Fruit fly (Drosophila melanogaster) whole organism: ENCODE data around the gene CG11723.

ENCODE experiments used
- CG8478 ChIP-seq: fragments of >200 bp; optimal IDR thresholded peaks from 2 replicates; lab custom pipeline; 2018; ENCODE audit warnings: inconsistent platforms
- Dll ChIP-seq: fragments of >200 bp; optimal IDR thresholded peaks from 2 replicates; lab custom pipeline; 2017
- EcR ChIP-seq, 2 experiments: fragments of >200 bp; optimal IDR thresholded peaks; 2 replicates each; lab custom pipeline; 2017; ENCODE audit warnings: missing biosample characterization in 2 of 2, missing genetic modification characterization in 2 of 2, missing genetic modification reagents in 2 of 2
- pan ChIP-seq: fragments of >200 bp; optimal IDR thresholded peaks from 2 replicates; lab custom pipeline; 2017
- psq ChIP-seq: fragments of >200 bp; optimal IDR thresholded peaks from 2 replicates; lab custom pipeline; 2017
- usp ChIP-seq: fragments of >200 bp; optimal IDR thresholded peaks from 2 replicates; lab custom pipeline; 2017; ENCODE audit warnings: missing biosample characterization, missing genetic modification characterization, mixed read lengths

Gene CG11723

DNA sequence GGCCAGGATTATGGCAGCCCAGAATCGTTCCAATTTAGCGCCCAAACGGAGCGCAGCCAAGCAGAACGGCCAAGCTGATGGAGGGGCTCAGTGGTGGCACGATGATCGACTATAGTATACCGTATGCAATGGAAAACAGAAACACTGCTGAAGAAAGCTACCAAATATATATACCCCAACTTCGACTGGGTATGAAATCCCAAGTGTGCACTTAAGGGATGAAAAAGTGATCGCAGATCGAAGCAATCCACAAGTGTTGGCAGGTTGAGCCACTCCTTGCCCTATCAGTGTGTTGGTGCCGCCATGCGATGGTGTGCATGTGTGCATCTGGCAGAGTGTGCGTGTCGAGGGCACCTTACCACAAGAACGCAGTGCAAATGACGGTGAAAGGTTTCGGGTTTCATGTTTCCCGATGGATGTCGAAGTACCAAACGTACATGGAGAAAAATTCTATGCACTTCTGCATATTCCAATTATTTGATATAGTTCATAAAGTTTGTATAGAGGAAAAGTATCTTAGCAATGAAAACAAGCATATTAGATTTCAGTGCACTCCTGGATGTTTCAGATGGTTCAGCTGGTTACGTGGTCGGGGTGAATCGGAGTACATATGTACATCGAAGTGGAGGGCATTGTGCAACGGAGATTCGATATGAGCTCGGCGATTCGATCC is 35.0 kb upstream of the CG11723 start:
- no peak for TF ChIP-seq CG8478
- peak; percentile 28 for TF ChIP-seq pan

- TF ChIP-seq usp (GFP tag; lab: Kevin White, UChicago) (no peak), pan (no peak), psq (lab: Kevin White, UChicago) (no peak), CG8478 (no peak), EcR (GFP tag; optimal IDR thresholded peaks at IDR 0.05; lab: Kevin White, UChicago) (no peak), Dll (lab: Kevin White, UChicago) (no peak)
Observed at dm6 chr2L:2180665-2181064, 33.6 kb upstream of the CG11723 start.

DNA sequence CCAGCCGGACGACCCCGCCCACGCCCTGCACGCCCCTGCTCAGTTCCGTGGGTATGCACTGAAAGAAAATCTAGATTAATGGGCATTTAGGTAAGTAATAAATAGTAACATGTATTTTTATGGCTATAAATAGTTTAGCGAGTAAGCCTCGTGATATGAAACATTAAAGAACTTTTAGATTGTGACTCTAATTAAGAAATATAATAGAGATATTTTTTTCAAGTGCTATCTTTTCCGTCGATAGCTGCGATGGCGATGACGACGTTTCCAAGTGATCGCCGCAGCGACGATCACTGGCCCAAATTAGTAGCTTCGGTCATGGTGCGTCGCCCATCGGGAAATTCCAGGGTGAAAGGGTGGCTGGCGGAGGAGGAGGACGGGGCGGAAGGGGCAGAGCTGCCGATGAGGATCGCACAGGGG is 33.1 kb upstream of the CG11723 start:
- TF ChIP-seq psq (lab: Kevin White, UChicago) = no peak
- no peak for TF ChIP-seq usp (GFP tag; lab: Kevin White, UChicago)
- TF ChIP-seq CG8478 = no peak
- TF ChIP-seq Dll (lab: Kevin White, UChicago) = no peak
- no peak for TF ChIP-seq EcR (GFP tag; optimal IDR thresholded peaks at IDR 0.05; lab: Kevin White, UChicago)
- no peak for TF ChIP-seq pan

dm6 chr2L:2179366-2179765 is 32.3 kb upstream of the CG11723 start:
- TF ChIP-seq pan (no peak), CG8478 (no peak), Dll (lab: Kevin White, UChicago) (no peak), psq (lab: Kevin White, UChicago) (no peak), EcR (GFP tag; optimal IDR thresholded peaks at IDR 0.05; lab: Kevin White, UChicago) (no peak), usp (GFP tag; lab: Kevin White, UChicago) (no peak)

- TF ChIP-seq Dll (lab: Kevin White, UChicago) (no peak), pan (no peak), psq (lab: Kevin White, UChicago) (no peak), usp (GFP tag; lab: Kevin White, UChicago) (no peak), CG8478 (no peak), EcR (GFP tag; optimal IDR thresholded peaks at IDR 0.05; lab: Kevin White, UChicago) (no peak)
Observed at dm6 chr2L:2178810-2179143, 31.7 kb upstream of the CG11723 start.

DNA sequence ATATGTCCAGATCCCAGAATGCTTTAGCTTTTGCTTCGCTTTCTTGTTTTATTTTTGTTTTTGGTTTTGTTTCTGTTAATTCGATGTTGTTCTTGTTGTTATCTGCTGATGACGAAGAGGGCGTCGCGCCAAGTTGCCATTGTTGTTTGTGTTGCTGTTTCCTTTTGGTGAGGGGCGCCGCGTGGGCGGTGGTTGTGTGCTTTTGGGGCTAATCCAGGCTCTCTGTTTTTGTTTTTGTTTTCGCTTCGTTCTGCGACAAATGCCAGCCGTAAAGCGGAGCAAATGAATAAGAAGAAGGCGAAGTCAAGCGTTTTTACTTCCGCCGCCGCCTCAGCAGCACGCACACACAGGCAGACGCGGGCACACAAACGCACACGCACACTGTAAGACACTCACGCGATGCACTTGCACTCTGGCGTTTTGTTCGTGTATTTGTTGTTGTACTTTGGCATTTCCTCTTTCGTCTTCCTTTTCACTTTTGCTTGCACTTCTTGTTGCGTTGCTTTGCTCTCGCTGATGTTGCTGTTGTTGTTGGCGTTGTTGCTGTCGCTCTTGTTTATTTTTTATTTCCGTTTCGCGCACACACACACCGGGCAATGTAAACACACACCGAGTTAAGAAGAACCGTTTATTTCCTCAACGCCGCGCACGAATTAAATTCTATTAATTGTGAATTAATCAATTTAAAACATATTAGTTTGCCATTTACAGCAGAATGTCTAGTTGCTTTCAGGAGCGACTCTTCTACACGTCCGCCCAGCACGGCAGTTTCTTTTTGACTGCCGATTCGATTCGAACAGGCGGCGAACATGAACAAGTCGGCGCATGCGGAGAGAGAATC is 31.1 kb upstream of the CG11723 start, which contains the start of gene aop:
aop (minus strand) TSS at position 786 of the 841 bp plus-strand sequence.
- TF ChIP-seq usp (GFP tag; lab: Kevin White, UChicago) (no peak), EcR (GFP tag; optimal IDR thresholded peaks at IDR 0.05; lab: Kevin White, UChicago) (no peak), psq (lab: Kevin White, UChicago) (no peak), Dll (lab: Kevin White, UChicago) (no peak), CG8478 (no peak), pan (no peak)

dm6 chr2L:2177312-2177968 is 30.4 kb upstream of the CG11723 start:
- TF ChIP-seq psq (lab: Kevin White, UChicago) = no peak
- TF ChIP-seq pan = no peak
- no peak for TF ChIP-seq CG8478
- TF ChIP-seq EcR (GFP tag; optimal IDR thresholded peaks at IDR 0.05; lab: Kevin White, UChicago) = no peak
- no peak for TF ChIP-seq usp (GFP tag; lab: Kevin White, UChicago)
- TF ChIP-seq Dll (lab: Kevin White, UChicago) = no peak

DNA sequence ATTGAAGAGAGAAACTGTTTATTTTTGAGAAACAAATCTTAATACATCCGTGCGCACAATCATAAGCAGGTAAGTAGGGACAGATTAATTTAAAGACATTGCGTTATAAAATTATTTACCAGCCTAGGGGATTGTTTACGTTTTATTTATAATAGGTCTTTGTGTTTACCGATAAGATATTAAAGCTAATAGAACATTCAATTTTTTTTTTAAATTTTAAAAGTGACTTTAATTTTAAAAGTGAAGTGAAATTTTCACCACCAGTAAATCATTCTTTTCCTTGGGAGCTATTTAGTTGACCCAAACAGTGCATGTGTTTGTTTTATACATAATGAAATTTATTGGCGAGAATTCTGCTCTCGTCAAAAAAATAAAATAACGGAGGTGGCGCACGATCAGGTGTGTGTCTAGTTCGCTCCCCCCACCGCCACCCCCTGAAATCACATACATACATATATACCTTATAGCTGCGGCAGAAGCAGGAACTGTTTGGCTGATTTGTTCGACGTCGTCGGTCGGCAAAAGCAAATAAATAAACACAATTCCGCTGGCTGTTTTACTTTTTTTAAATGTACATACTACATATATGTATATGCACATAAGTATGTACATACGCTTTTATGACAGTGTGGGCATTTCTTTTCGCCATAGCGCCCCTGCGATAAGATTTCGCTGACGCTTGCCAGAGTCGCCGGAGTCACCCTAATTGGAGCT is 29.0 kb upstream of the CG11723 start:
- TF ChIP-seq psq (lab: Kevin White, UChicago) (no peak), Dll (lab: Kevin White, UChicago) (no peak), pan (no peak), EcR (GFP tag; optimal IDR thresholded peaks at IDR 0.05; lab: Kevin White, UChicago) (no peak), usp (GFP tag; lab: Kevin White, UChicago) (no peak), CG8478 (no peak)

DNA sequence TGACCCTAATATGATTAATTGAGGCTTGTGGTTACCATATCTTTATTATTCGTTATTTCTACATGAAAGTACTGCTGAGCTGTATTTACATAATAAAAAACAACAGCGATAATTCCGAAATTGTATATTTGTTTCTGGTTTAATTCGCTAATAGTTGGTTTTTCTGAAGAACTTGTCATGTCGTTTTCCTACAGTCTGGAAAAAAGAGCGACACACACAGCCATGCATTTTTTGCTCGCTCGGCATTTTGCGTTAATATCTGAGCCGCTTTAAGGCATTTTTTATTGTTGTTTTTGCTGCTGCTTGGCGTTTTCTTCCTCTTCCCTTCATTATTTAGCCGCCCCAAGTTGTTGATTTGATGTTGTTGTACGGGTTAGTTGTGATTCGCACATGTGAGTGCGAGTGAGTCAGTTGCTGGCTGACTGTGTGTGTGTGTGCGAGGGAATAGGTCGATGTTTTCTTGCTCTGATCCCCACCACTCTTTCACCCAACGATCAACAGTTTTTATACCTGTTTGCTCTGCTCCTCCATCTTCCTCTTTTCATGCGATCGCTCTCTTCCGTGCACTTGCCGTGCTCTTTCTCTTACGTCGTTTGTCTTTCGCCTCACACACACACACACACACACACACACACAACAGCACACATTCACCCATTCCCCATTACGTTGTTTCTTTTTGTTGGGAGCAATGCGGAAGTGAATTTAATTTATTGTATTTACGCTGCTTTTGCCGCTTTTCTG is 28.2 kb upstream of the CG11723 start:
- peak; percentile 56 to 73 for TF ChIP-seq EcR (GFP tag; optimal IDR thresholded peaks at IDR 0.05; lab: Kevin White, UChicago)
- TF ChIP-seq usp (GFP tag; lab: Kevin White, UChicago) = no peak
- no peak for TF ChIP-seq psq (lab: Kevin White, UChicago)
- no peak for TF ChIP-seq pan
- no peak for TF ChIP-seq Dll (lab: Kevin White, UChicago)
- peak; percentile 24 for TF ChIP-seq CG8478

DNA sequence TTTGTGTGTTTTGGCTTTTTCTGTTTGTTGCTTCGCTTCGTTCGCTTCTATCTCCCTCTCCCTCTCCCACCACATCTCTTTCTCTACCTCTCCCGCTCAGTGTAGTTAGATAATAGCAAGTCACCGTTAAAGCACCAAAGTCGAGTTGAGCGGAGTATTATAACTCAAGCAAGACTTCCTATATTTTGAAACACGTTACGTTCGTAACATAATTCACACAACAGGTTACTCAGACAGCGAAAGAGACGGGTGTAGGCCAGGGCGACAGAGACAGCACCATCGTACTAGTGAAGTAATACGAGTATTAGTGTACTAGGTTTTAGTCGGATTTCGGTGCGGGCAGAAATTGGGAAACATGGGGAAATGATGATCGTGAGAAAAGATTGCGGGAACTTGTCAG is 26.5 kb upstream of the CG11723 start:
- no peak for TF ChIP-seq CG8478
- TF ChIP-seq Dll (lab: Kevin White, UChicago) = no peak

DNA sequence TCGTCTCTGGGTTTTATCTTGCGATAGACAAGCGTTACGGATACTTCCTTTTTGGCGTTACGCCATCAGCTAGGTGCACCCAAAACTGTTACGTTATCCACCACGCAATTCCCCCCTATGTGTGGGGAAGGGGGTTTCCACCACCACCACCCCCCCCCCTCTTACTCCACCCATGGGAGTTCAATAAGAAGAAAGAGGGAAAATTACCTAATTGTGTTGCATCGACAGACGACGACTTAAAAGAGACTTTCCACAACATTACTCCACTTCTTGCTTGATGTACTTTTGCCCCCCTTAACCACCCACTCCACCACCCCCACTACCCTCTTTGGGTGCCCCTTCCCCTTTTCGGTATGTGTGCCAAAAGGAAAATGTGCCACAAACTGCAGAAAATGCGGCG is 26.1 kb upstream of the CG11723 start:
- no peak for TF ChIP-seq usp (GFP tag; lab: Kevin White, UChicago)
- no peak for TF ChIP-seq CG8478
- TF ChIP-seq Dll (lab: Kevin White, UChicago) = no peak
- TF ChIP-seq EcR (GFP tag; optimal IDR thresholded peaks at IDR 0.05; lab: Kevin White, UChicago) = no peak
- no peak for TF ChIP-seq pan
- TF ChIP-seq psq (lab: Kevin White, UChicago) = no peak
